Worm (Caenorhabditis elegans) whole organism, L1 larva: ENCODE results near the gene ugt-44.

Experiments used
- C04F5.9 ChIP-seq: sonication (generic microtip); optimal IDR thresholded peaks from 2 replicates; lab custom pipeline; 2016; ENCODE audit warnings: missing genetic modification characterization, missing compliant biosample characterization
- C34B4.2 ChIP-seq: sonication (generic microtip); optimal IDR thresholded peaks from 2 replicates; lab custom pipeline; 2017; ENCODE audit warnings: mild to moderate bottlenecking, missing genetic modification characterization, missing compliant biosample characterization
- F16B12.6 ChIP-seq: fragments of 150-350 bp; optimal IDR thresholded peaks from 2 replicates; lab custom pipeline; 2014; ENCODE audit warnings: missing biosample characterization, missing genetic modification characterization
- Y116A8C.19 ChIP-seq: sonication (generic microtip); optimal IDR thresholded peaks from 2 replicates; lab custom pipeline; 2016; ENCODE audit warnings: missing compliant biosample characterization, missing genetic modification characterization, borderline replicate concordance
- aha-1 ChIP-seq: fragments of 150-350 bp; optimal IDR thresholded peaks from 2 replicates; lab custom pipeline; 2014; ENCODE audit warnings: missing biosample characterization, missing genetic modification characterization
- alr-1 ChIP-seq: fragments of 200-800 bp; sonication (Bioruptor generic); optimal IDR thresholded peaks from 2 replicates; lab custom pipeline; 2018; ENCODE audit warnings: borderline replicate concordance, mild to moderate bottlenecking, missing genetic modification characterization, missing compliant biosample characterization
- aly-2 ChIP-seq: fragments of 150-350 bp; optimal IDR thresholded peaks from 2 replicates; lab custom pipeline; 2014; ENCODE audit warnings: missing biosample characterization, missing genetic modification characterization
- ceh-8 ChIP-seq: fragments of 200-800 bp; sonication (Bioruptor generic); optimal IDR thresholded peaks from 2 replicates; lab custom pipeline; 2018; ENCODE audit warnings: mild to moderate bottlenecking, missing genetic modification characterization, moderate library complexity, missing compliant biosample characterization
- ceh-88 ChIP-seq: fragments of 200-800 bp; sonication (Bioruptor generic); IDR thresholded peaks from 2 replicates; pipeline ENCODE4 v1.3.6; 2022; ENCODE audit warnings: missing genetic modification characterization, missing compliant biosample characterization
- ceh-90 ChIP-seq: sonication (generic microtip); optimal IDR thresholded peaks from 2 replicates; lab custom pipeline; 2016; ENCODE audit warnings: missing genetic modification characterization, missing compliant biosample characterization
- ces-1 ChIP-seq: fragments of 150-350 bp; optimal IDR thresholded peaks from 2 replicates; lab custom pipeline; 2014; ENCODE audit warnings: missing biosample characterization, missing genetic modification reagents, missing genetic modification characterization
- dpl-1 ChIP-seq, 3 experiments: fragments of 150-350 bp in 2 of 3; sonication (generic microtip) in 1 of 3; optimal IDR thresholded peaks; 2 replicates each; lab custom pipeline; 2014 to 2017; ENCODE audit warnings: missing biosample characterization in 3 of 3, missing genetic modification characterization in 3 of 3, missing genetic modification reagents in 3 of 3
- efl-1 ChIP-seq, 4 experiments: fragments of 150-350 bp; optimal IDR thresholded peaks in 3 of 4; peaks in 1 of 4; 1 replicate in 1 of 4; 2 replicates in 3 of 4; lab custom pipeline; 2014; ENCODE audit warnings: missing biosample characterization in 2 of 4, missing genetic modification characterization in 2 of 4, missing genetic modification reagents in 2 of 4
- egl-13 ChIP-seq: sonication (generic microtip); optimal IDR thresholded peaks from 2 replicates; lab custom pipeline; 2016; ENCODE audit warnings: missing genotype, missing genetic modification reagents, missing genetic modification characterization, missing compliant biosample characterization
- elt-2 ChIP-seq: sonication (generic microtip); optimal IDR thresholded peaks from 2 replicates; lab custom pipeline; 2016; ENCODE audit warnings: missing genetic modification characterization, mild to moderate bottlenecking, inconsistent platforms, missing compliant biosample characterization, missing genetic modification reagents
- ets-5 ChIP-seq: fragments of 200-800 bp; sonication (Bioruptor generic); IDR thresholded peaks from 2 replicates; pipeline ENCODE4 v1.3.6; 2022; ENCODE audit warnings: missing genetic modification characterization, missing compliant biosample characterization
- fkh-4 ChIP-seq: sonication (generic microtip); optimal IDR thresholded peaks from 2 replicates; lab custom pipeline; 2016; ENCODE audit warnings: missing compliant biosample characterization, missing genetic modification characterization, borderline replicate concordance
- fkh-8 ChIP-seq: sonication (generic microtip); optimal IDR thresholded peaks from 2 replicates; lab custom pipeline; 2016; ENCODE audit warnings: mild to moderate bottlenecking, missing genetic modification characterization, missing compliant biosample characterization
- fos-1 ChIP-seq: fragments of 150-350 bp; optimal IDR thresholded peaks from 2 replicates; lab custom pipeline; 2014; ENCODE audit warnings: missing biosample characterization, missing genetic modification characterization
- grh-1 ChIP-seq: fragments of 200-800 bp; sonication (Bioruptor generic); IDR thresholded peaks from 2 replicates; pipeline ENCODE4 v1.3.6; 2022; ENCODE audit warnings: missing genetic modification reagents, missing genetic modification characterization, missing compliant biosample characterization
- hlh-4 ChIP-seq: sonication (generic microtip); optimal IDR thresholded peaks from 2 replicates; lab custom pipeline; 2016; ENCODE audit warnings: mild to moderate bottlenecking, missing genetic modification characterization, missing compliant biosample characterization
- hpl-2 ChIP-seq: fragments of 150-350 bp; optimal IDR thresholded peaks from 2 replicates; lab custom pipeline; 2014; ENCODE audit warnings: missing biosample characterization, missing genetic modification reagents, missing genetic modification characterization
- irx-1 ChIP-seq: sonication (generic microtip); optimal IDR thresholded peaks from 2 replicates; lab custom pipeline; 2016; ENCODE audit warnings: missing genetic modification characterization, missing compliant biosample characterization
- jun-1 ChIP-seq: fragments of 150-350 bp; optimal IDR thresholded peaks from 2 replicates; lab custom pipeline; 2014; ENCODE audit warnings: missing biosample characterization, missing genetic modification reagents, missing genetic modification characterization
- lir-3 ChIP-seq: sonication (generic microtip); optimal IDR thresholded peaks from 2 replicates; lab custom pipeline; 2016; ENCODE audit warnings: mild to moderate bottlenecking, missing genetic modification characterization, moderate library complexity, missing compliant biosample characterization; ENCODE audit not compliant: poor library complexity
- mdl-1 ChIP-seq, 2 experiments: fragments of 150-350 bp; optimal IDR thresholded peaks; 2 replicates each; lab custom pipeline; 2014 to 2017; ENCODE audit warnings: missing biosample characterization in 2 of 2, missing genetic modification characterization in 2 of 2, inconsistent platforms in 1 of 2
- mef-2 ChIP-seq: fragments of 150-350 bp; optimal IDR thresholded peaks from 2 replicates; lab custom pipeline; 2014; ENCODE audit warnings: missing biosample characterization, missing genetic modification characterization
- mep-1 ChIP-seq: fragments of 150-350 bp; optimal IDR thresholded peaks from 2 replicates; lab custom pipeline; 2014; ENCODE audit warnings: missing biosample characterization, missing genetic modification characterization
- nhr-12 ChIP-seq: sonication (generic microtip); optimal IDR thresholded peaks from 2 replicates; lab custom pipeline; 2017; ENCODE audit warnings: missing biosample characterization, missing genetic modification characterization
- nhr-28 ChIP-seq: fragments of 150-350 bp; optimal IDR thresholded peaks from 2 replicates; lab custom pipeline; 2014; ENCODE audit warnings: missing biosample characterization, missing genetic modification characterization
- nhr-47 ChIP-seq: sonication (generic microtip); optimal IDR thresholded peaks from 2 replicates; lab custom pipeline; 2016; ENCODE audit warnings: mild to moderate bottlenecking, missing genetic modification characterization, moderate library complexity, missing compliant biosample characterization
- nhr-71 ChIP-seq: sonication (generic microtip); optimal IDR thresholded peaks from 2 replicates; lab custom pipeline; 2016; ENCODE audit warnings: mild to moderate bottlenecking, missing genetic modification characterization, moderate library complexity, missing compliant biosample characterization
- nhr-76 ChIP-seq: sonication (generic microtip); optimal IDR thresholded peaks from 2 replicates; lab custom pipeline; 2017; ENCODE audit warnings: missing biosample characterization, missing genetic modification characterization
- nhr-77 ChIP-seq: fragments of 150-350 bp; optimal IDR thresholded peaks from 2 replicates; lab custom pipeline; 2014; ENCODE audit warnings: missing biosample characterization, missing genetic modification characterization
- nhr-84 ChIP-seq: sonication (generic microtip); optimal IDR thresholded peaks from 2 replicates; lab custom pipeline; 2017; ENCODE audit warnings: missing biosample characterization, missing genetic modification characterization
- nhr-85 ChIP-seq: sonication (generic microtip); peaks from one replicate; lab custom pipeline; 2016; ENCODE audit warnings: missing genetic modification characterization, inconsistent platforms, missing compliant biosample characterization
- nhr-90 ChIP-seq: sonication (generic microtip); optimal IDR thresholded peaks from 2 replicates; lab custom pipeline; 2016; ENCODE audit warnings: mild to moderate bottlenecking, missing genetic modification characterization, missing compliant biosample characterization; ENCODE audit not compliant: poor library complexity
- pag-3 ChIP-seq: sonication (generic microtip); optimal IDR thresholded peaks from 2 replicates; lab custom pipeline; 2017; ENCODE audit warnings: missing genetic modification characterization, mild to moderate bottlenecking, missing compliant biosample characterization, antibody characterized with exemption, borderline replicate concordance; ENCODE audit not compliant: insufficient read depth
- pqm-1 ChIP-seq: sonication (generic microtip); optimal IDR thresholded peaks from 3 replicates; lab custom pipeline; 2017; ENCODE audit warnings: missing biosample characterization, missing genetic modification characterization
- rnt-1 ChIP-seq: sonication (generic microtip); optimal IDR thresholded peaks from 2 replicates; lab custom pipeline; 2016; ENCODE audit warnings: mild to moderate bottlenecking, missing genetic modification characterization, moderate library complexity, missing compliant biosample characterization
- skn-1 ChIP-seq: fragments of 150-350 bp; optimal IDR thresholded peaks from 2 replicates; lab custom pipeline; 2014; ENCODE audit warnings: missing biosample characterization, missing genetic modification characterization
- snu-23 ChIP-seq: sonication (generic microtip); optimal IDR thresholded peaks from 2 replicates; lab custom pipeline; 2016; ENCODE audit warnings: missing genetic modification characterization, missing compliant biosample characterization
- sox-4 ChIP-seq: sonication (generic microtip); optimal IDR thresholded peaks from 2 replicates; lab custom pipeline; 2016; ENCODE audit warnings: missing genetic modification characterization, missing compliant biosample characterization
- swsn-7 ChIP-seq: sonication (generic microtip); optimal IDR thresholded peaks from 2 replicates; lab custom pipeline; 2016; ENCODE audit warnings: missing genetic modification characterization, missing compliant biosample characterization
- unc-130 ChIP-seq: fragments of 150-350 bp; optimal IDR thresholded peaks from 2 replicates; lab custom pipeline; 2017; ENCODE audit warnings: missing biosample characterization, missing genetic modification characterization, inconsistent platforms
- unc-62 ChIP-seq: fragments of 150-350 bp; optimal IDR thresholded peaks from 2 replicates; lab custom pipeline; 2014; ENCODE audit warnings: missing biosample characterization, missing genetic modification reagents, missing genetic modification characterization
- unc-98 ChIP-seq: fragments of 200-800 bp; sonication (Bioruptor generic); IDR thresholded peaks from 2 replicates; pipeline ENCODE4 v1.3.6; 2022; ENCODE audit warnings: missing genetic modification characterization, missing compliant biosample characterization
- vab-15 ChIP-seq: sonication (generic microtip); optimal IDR thresholded peaks from 2 replicates; lab custom pipeline; 2017; ENCODE audit warnings: missing genotype, mild to moderate bottlenecking, missing genetic modification characterization, missing compliant biosample characterization
- xbp-1 ChIP-seq: sonication (generic microtip); optimal IDR thresholded peaks from 2 replicates; lab custom pipeline; 2016; ENCODE audit warnings: missing genetic modification characterization, missing compliant biosample characterization
- zag-1 ChIP-seq: fragments of 150-350 bp; optimal IDR thresholded peaks from 2 replicates; lab custom pipeline; 2014; ENCODE audit warnings: missing biosample characterization, missing genetic modification characterization
- zip-4 ChIP-seq: fragments of 200-800 bp; sonication (Bioruptor generic); optimal IDR thresholded peaks from 2 replicates; lab custom pipeline; 2018; ENCODE audit warnings: mild to moderate bottlenecking, missing genetic modification characterization, moderate library complexity, missing compliant biosample characterization

The ugt-44 gene

DNA sequence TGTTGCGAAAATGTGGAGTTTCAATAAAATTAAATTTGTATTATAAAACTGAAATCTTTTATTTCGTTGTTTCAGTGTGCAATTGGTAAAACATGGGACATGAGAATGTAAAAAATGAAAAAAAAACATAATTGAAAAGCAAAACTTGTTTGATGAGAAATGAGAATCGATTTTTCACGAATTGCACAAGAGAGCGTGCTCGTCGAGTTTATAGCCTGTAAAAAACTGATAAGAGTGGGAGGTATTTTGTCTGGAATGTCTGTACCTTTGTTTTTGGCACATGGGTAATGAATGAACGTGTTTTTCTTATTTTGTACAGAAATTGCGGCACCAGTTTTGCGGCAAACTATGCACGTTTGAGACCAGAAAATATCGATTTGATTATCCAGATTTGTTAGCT is 13.0 kb downstream of the ugt-44 start:
- TF ChIP-seq nhr-71 (no peak), ceh-90 (no peak), elt-2 (no peak), pqm-1 (tag; lab: Kevin White, UChicago) (peak; percentile 48), ces-1 (GFP tag; lab: Kevin White, UChicago) (no peak), unc-62 (no peak)

DNA sequence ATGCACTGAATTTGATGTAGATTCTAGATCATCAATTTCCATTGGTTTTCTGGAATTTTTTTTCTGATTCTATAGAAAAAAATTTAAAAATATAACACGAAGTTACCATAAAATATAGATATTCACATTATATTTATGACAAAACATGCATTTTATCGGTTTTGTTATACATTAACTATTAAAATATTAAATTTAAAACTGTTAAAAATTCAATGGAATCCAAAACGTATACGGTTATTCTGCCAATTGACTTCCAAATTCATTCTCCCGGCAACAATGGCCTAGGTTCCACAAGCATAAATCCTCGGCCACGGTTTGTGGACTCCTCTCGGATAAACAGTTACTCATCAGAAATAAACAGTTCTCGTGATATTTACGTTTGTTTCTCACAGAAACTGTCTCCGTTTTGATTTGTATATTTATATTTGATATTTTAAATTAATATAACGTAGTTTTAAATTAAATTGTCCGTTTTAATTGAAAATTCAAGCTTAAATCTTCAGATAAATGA is 14.1 kb downstream of the ugt-44 start, which contains the start of the genes F01D4.5 and ced-5:
F01D4.5 (minus strand) TSS at position 51 of the 511 bp plus-strand sequence.
ced-5 (plus strand) TSS at position 504 of the 511 bp plus-strand sequence.
- TF ChIP-seq Y116A8C.19 (peak; percentile 94), unc-98 (GFP tag; lab: Robert Waterston, UW) (peak; percentile 90), zip-4 (GFP tag; lab: Kevin White, UChicago) (peak; percentile 73), jun-1 (tag; lab: Kevin White, UChicago) (peak; percentile 58), C34B4.2 (tag; lab: Kevin White, UChicago) (peak; percentile 35), fkh-4 (tag; lab: Kevin White, UChicago) (peak; percentile 99), ceh-88 (GFP tag; lab: Robert Waterston, UW) (peak; percentile 79), egl-13 (peak; percentile 96), hlh-4 (peak; percentile 94), hpl-2 (no peak), snu-23 (GFP tag; lab: Kevin White, UChicago) (peak; percentile 88), nhr-90 (tag; lab: Kevin White, UChicago) (peak; percentile 98), dpl-1 (GFP tag; optimal IDR thresholded peaks at IDR 0.05; lab: Kevin White, UChicago) (peak; percentile 56 to 80 (median 80)), nhr-77 (tag; lab: Kevin White, UChicago) (no peak), nhr-76 (tag; lab: Kevin White, UChicago) (no peak), mdl-1 (tag; optimal IDR thresholded peaks at IDR 0.05; lab: Kevin White, UChicago) (peak in 1 of 2 experiments; percentile 70), fos-1 (peak; percentile 51), C04F5.9 (tag; lab: Kevin White, UChicago) (peak; percentile 92), skn-1 (tag; lab: Kevin White, UChicago) (peak; percentile 69), nhr-28 (no peak), vab-15 (tag; lab: Kevin White, UChicago) (peak; percentile 4), lir-3 (tag; lab: Kevin White, UChicago) (peak; percentile 98), unc-62 (no peak), aha-1 (tag; lab: Kevin White, UChicago) (no peak), rnt-1 (tag; lab: Kevin White, UChicago) (peak; percentile 100), irx-1 (peak; percentile 99), nhr-47 (tag; lab: Kevin White, UChicago) (peak; percentile 94), pag-3 (tag; lab: Kevin White, UChicago) (peak; percentile 21), aly-2 (tag; lab: Kevin White, UChicago) (peak; percentile 56), fkh-8 (tag; lab: Kevin White, UChicago) (peak; percentile 84), xbp-1 (tag; lab: Kevin White, UChicago) (peak; percentile 92), ceh-8 (GFP tag; lab: Kevin White, UChicago) (peak; percentile 88), swsn-7 (peak; percentile 90), mep-1 (peak; percentile 92), grh-1 (GFP tag; lab: Robert Waterston, UW) (peak; percentile 68), unc-130 (tag; lab: Kevin White, UChicago) (peak; percentile 36), nhr-84 (no peak), ets-5 (GFP tag; lab: Robert Waterston, UW) (no peak), alr-1 (tag; lab: Kevin White, UChicago) (no peak), nhr-12 (tag; lab: Kevin White, UChicago) (no peak), zag-1 (tag; lab: Kevin White, UChicago) (no peak), mef-2 (tag; lab: Kevin White, UChicago) (no peak), sox-4 (tag; lab: Kevin White, UChicago) (peak; percentile 96), F16B12.6 (peak; percentile 21), nhr-85 (peak; percentile 97), efl-1 (optimal IDR thresholded peaks at IDR 0.05; lab: Kevin White, UChicago) (peak; percentile 69 to 80), efl-1 (GFP tag; optimal IDR thresholded peaks at IDR 0.05 in 1 of 2; lab: Kevin White, UChicago) (peak; percentile 81 to 97)
